Worm (Caenorhabditis elegans) whole organism, midembryonic: ENCODE measurements around the gene fbxa-172.
"Not testable (repeated sequence)": the region's sequence is repeated elsewhere in the genome, so short reads cannot be mapped to it uniquely, and the experiment has no call there.

ENCODE experiments used
- T22C8.4 ChIP-seq: fragments of 200-800 bp; sonication (Bioruptor generic); IDR thresholded peaks from 2 replicates; pipeline ENCODE4 v1.3.6; 2022; ENCODE audit warnings: missing genetic modification characterization, missing compliant biosample characterization
- cog-1 ChIP-seq: sonication (generic microtip); optimal IDR thresholded peaks from 2 replicates; lab custom pipeline; 2016; ENCODE audit warnings: missing genetic modification characterization, missing compliant biosample characterization
- flt-1 ChIP-seq: fragments of 200-800 bp; sonication (Bioruptor generic); IDR thresholded peaks from 2 replicates; pipeline ENCODE4 v1.3.6; 2022; ENCODE audit warnings: missing genetic modification characterization, missing compliant biosample characterization
- klf-2 ChIP-seq: fragments of 200-800 bp; sonication (Bioruptor generic); conservative IDR thresholded peaks from 2 replicates; pipeline ENCODE4 v1.3.6; 2022; ENCODE audit warnings: missing genetic modification reagents, missing genetic modification characterization, missing compliant biosample characterization
- med-1 ChIP-seq: sonication (generic microtip); optimal IDR thresholded peaks from 2 replicates; lab custom pipeline; 2017; ENCODE audit warnings: missing genetic modification characterization, mild to moderate bottlenecking, missing compliant biosample characterization, antibody characterized with exemption, missing genetic modification reagents; ENCODE audit not compliant: insufficient read depth
- ref-1 ChIP-seq: fragments of 200-800 bp; sonication (Bioruptor generic); conservative IDR thresholded peaks from 2 replicates; pipeline ENCODE4 v1.3.6; 2022; ENCODE audit warnings: missing genetic modification reagents, missing genetic modification characterization, missing compliant biosample characterization
- tab-1 ChIP-seq: fragments of 200-800 bp; sonication (Bioruptor generic); IDR thresholded peaks from 2 replicates; pipeline ENCODE4 v1.3.6; 2022; ENCODE audit warnings: missing genetic modification characterization, missing compliant biosample characterization
- ztf-23 ChIP-seq: fragments of 200-800 bp; sonication (Bioruptor generic); IDR thresholded peaks from 2 replicates; pipeline ENCODE4 v1.3.6; 2022; ENCODE audit warnings: missing genetic modification reagents, missing genetic modification characterization, missing compliant biosample characterization
- ztf-29 ChIP-seq: fragments of 200-800 bp; sonication (Bioruptor generic); IDR thresholded peaks from 2 replicates; pipeline ENCODE4 v1.3.6; 2022; ENCODE audit warnings: missing genetic modification reagents, missing genetic modification characterization, missing compliant biosample characterization

fbxa-172 gene

DNA sequence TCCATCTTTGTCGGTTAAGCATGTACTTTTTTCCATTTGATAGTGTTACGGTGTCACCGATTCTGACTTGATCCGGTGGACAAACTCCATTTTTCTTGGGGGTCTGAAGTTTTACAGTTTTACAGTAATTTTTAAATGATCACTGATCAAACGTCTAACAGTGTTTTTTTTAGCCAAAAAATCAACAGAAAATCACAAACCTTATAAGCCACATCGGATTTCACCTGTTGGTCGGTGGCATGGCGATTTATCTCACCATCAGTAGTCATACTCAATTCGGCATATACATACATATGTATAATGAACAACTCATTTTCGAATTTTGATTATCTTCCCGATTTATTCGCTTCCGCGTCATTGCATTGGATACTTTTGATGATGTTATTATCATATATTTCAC is 48.8 kb downstream of the fbxa-172 start, which contains the start of gene srz-91:
Gene srz-91, plus strand, starts transcription at position 301 of the 400 bp plus-strand sequence.
- TF ChIP-seq med-1 (GFP tag; lab: Kevin White, UChicago): no peak
- no peak for TF ChIP-seq flt-1 (GFP tag; lab: Robert Waterston, UW)
- TF ChIP-seq klf-2 (GFP tag; lab: Robert Waterston, UW): no peak
- no peak for TF ChIP-seq ref-1 (GFP tag; lab: Robert Waterston, UW)
- TF ChIP-seq T22C8.4: no peak
- TF ChIP-seq ztf-29: no peak
- TF ChIP-seq cog-1 (tag; lab: Kevin White, UChicago): no peak
- TF ChIP-seq ztf-23 (GFP tag; lab: Robert Waterston, UW): no peak
- TF ChIP-seq tab-1 (GFP tag; lab: Robert Waterston, UW): no peak

DNA sequence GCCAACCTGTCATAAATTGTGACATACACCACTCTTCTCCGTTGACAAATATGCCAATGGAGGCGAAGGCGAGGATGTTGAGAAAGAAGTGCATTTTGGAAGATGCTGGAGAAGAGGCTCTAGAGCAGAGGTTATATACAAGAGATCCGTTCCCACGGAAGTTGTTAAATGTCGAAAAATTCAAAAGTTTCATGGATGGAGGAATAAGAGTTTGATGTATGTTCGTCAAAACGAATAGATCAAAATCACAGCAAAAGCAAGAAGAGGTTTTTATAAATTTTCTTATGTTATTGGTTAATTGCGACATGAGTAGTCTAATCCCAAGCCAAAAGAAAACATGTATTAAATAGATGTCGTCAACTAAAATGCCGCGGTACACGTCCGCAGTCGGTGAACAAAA is 51.5 kb downstream of the fbxa-172 start, which contains the start of gene Y6G8.15:
Gene Y6G8.15, minus strand, starts transcription at position 101 of the 400 bp plus-strand sequence.
- TF ChIP-seq T22C8.4; med-1 (GFP tag; lab: Kevin White, UChicago); klf-2 (GFP tag; lab: Robert Waterston, UW): not testable (repeated sequence)
